Worm (Caenorhabditis elegans) whole organism, young adult: ENCODE data around the gene ndua-7.

Experiments used
- pha-4 ChIP-seq: fragments of 150-350 bp; sonication (generic microtip); optimal IDR thresholded peaks from 2 replicates; lab custom pipeline; 2014; ENCODE audit warnings: missing biosample characterization, missing genetic modification reagents, missing genetic modification characterization
- ztf-18 ChIP-seq: sonication (generic microtip); optimal IDR thresholded peaks from 2 replicates; lab custom pipeline; 2016; ENCODE audit warnings: missing genotype, mild to moderate bottlenecking, missing genetic modification characterization, missing compliant biosample characterization

ce11 chrII:13494762-13495161 lies 362 bp upstream of the ndua-7 start:
- no peak for TF ChIP-seq ztf-18
- TF ChIP-seq pha-4 (tag; lab: Kevin White, UChicago): no peak
